Fruit fly (Drosophila melanogaster) whole organism, prepupa: ENCODE results near the gene MsrA.
A peak's percentile ranks its signal among the peaks of the same experiment; 100 is the strongest.

Experiments used
- CG11762 ChIP-seq: fragments of 200-800 bp; sonication (Bioruptor generic); optimal IDR thresholded peaks from 3 replicates; lab custom pipeline; 2016; ENCODE audit warnings: missing biosample characterization, missing genetic modification characterization; ENCODE audit not compliant: insufficient read depth
- CG11902 ChIP-seq: fragments of 200-800 bp; sonication (Bioruptor generic); optimal IDR thresholded peaks from 3 replicates; lab custom pipeline; 2016; ENCODE audit warnings: missing biosample characterization, missing genetic modification characterization
- CG15336 ChIP-seq: fragments of 200-800 bp; sonication (Bioruptor generic); IDR thresholded peaks from 2 replicates; pipeline ENCODE4 v1.3.6; 2022; ENCODE audit warnings: missing biosample characterization, missing genetic modification characterization
- CG16779 ChIP-seq: fragments of 200-800 bp; sonication (Bioruptor generic); optimal IDR thresholded peaks from 3 replicates; lab custom pipeline; 2017; ENCODE audit warnings: missing biosample characterization, mild to moderate bottlenecking, missing genetic modification characterization
- CG31627 ChIP-seq: fragments of 200-800 bp; sonication (Bioruptor generic); optimal IDR thresholded peaks from 3 replicates; lab custom pipeline; 2016; ENCODE audit warnings: missing biosample characterization, missing genetic modification characterization
- CG32006 ChIP-seq: fragments of 200-800 bp; sonication (Bioruptor generic); optimal IDR thresholded peaks from 3 replicates; lab custom pipeline; 2017; ENCODE audit warnings: missing biosample characterization, mild to moderate bottlenecking, missing genetic modification characterization
- CG3919 ChIP-seq: fragments of 200-800 bp; sonication (Bioruptor generic); optimal IDR thresholded peaks from 3 replicates; lab custom pipeline; 2016; ENCODE audit warnings: missing biosample characterization, missing genetic modification characterization
- CG4318 ChIP-seq: fragments of 200-800 bp; sonication (Bioruptor generic); optimal IDR thresholded peaks from 3 replicates; lab custom pipeline; 2017; ENCODE audit warnings: missing biosample characterization, mild to moderate bottlenecking, missing genetic modification characterization
- CG6163 ChIP-seq: fragments of 200-800 bp; sonication (Bioruptor generic); IDR thresholded peaks from 3 replicates; pipeline ENCODE4 v1.3.6; 2022; ENCODE audit warnings: missing biosample characterization, missing genetic modification characterization
- CG6792 ChIP-seq: fragments of 200-800 bp; sonication (Bioruptor generic); optimal IDR thresholded peaks from 3 replicates; lab custom pipeline; 2016; ENCODE audit warnings: missing biosample characterization, missing genetic modification characterization
- CG6808 ChIP-seq: fragments of 200-800 bp; sonication (Bioruptor generic); optimal IDR thresholded peaks from 3 replicates; lab custom pipeline; 2017; ENCODE audit warnings: missing biosample characterization, missing genetic modification characterization, mild to moderate bottlenecking, moderate library complexity, missing genetic modification reagents
- CG6854 ChIP-seq: fragments of 200-800 bp; sonication (Bioruptor generic); optimal IDR thresholded peaks from 2 replicates; lab custom pipeline; 2017; ENCODE audit warnings: missing biosample characterization, mild to moderate bottlenecking, missing genetic modification characterization
- CG8119 ChIP-seq: fragments of 200-800 bp; sonication (Bioruptor generic); IDR thresholded peaks from 3 replicates; pipeline ENCODE4 v1.3.6; 2022; ENCODE audit warnings: missing biosample characterization, missing genetic modification characterization
- Eip75B ChIP-seq: fragments of 200-800 bp; sonication (Bioruptor generic); optimal IDR thresholded peaks from 3 replicates; lab custom pipeline; 2016; ENCODE audit warnings: missing biosample characterization, missing genetic modification characterization
- Eip78C ChIP-seq: fragments of 200-800 bp; sonication (Bioruptor generic); peaks from one replicate; lab custom pipeline; 2016; ENCODE audit warnings: missing biosample characterization, missing genetic modification characterization
- Ets21C ChIP-seq: fragments of 200-800 bp; sonication (Bioruptor generic); optimal IDR thresholded peaks from 3 replicates; lab custom pipeline; 2016; ENCODE audit warnings: missing biosample characterization, missing genetic modification characterization
- Ets96B ChIP-seq: fragments of 200-800 bp; optimal IDR thresholded peaks from 2 replicates; lab custom pipeline; 2019; ENCODE audit warnings: missing biosample characterization, mild to moderate bottlenecking, missing genetic modification characterization, moderate library complexity
- Gug ChIP-seq: fragments of 200-800 bp; sonication (Bioruptor generic); IDR thresholded peaks from 2 replicates; pipeline ENCODE4 v1.3.6; 2022; ENCODE audit warnings: missing biosample characterization, missing genetic modification characterization
- Hr39 ChIP-seq: fragments of 200-800 bp; sonication (Bioruptor generic); optimal IDR thresholded peaks from 2 replicates; lab custom pipeline; 2016; ENCODE audit warnings: missing biosample characterization, missing genetic modification characterization
- Hr4 ChIP-seq: fragments of 200-800 bp; sonication (Bioruptor generic); optimal IDR thresholded peaks from 3 replicates; lab custom pipeline; 2016; ENCODE audit warnings: missing biosample characterization, missing genetic modification characterization
- OdsH ChIP-seq: fragments of 200-800 bp; sonication (Bioruptor generic); optimal IDR thresholded peaks from 3 replicates; lab custom pipeline; 2016; ENCODE audit warnings: missing biosample characterization, missing genetic modification characterization
- Smox ChIP-seq: fragments of 200-800 bp; sonication (Bioruptor generic); optimal IDR thresholded peaks from 3 replicates; lab custom pipeline; 2016; ENCODE audit warnings: missing biosample characterization, missing genetic modification characterization
- Sox102F ChIP-seq: fragments of 200-800 bp; sonication (Bioruptor generic); optimal IDR thresholded peaks from 2 replicates; lab custom pipeline; 2016; ENCODE audit warnings: missing biosample characterization, mild to moderate bottlenecking, missing genetic modification characterization
- Sox14 ChIP-seq: fragments of 200-800 bp; sonication (Bioruptor generic); optimal IDR thresholded peaks from 3 replicates; lab custom pipeline; 2016; ENCODE audit warnings: missing biosample characterization, missing genetic modification characterization
- cyc ChIP-seq: fragments of 200-800 bp; sonication (Bioruptor generic); optimal IDR thresholded peaks from 3 replicates; lab custom pipeline; 2016; ENCODE audit warnings: missing biosample characterization, missing genetic modification characterization
- dsx ChIP-seq: fragments of 200-800 bp; optimal IDR thresholded peaks from 3 replicates; lab custom pipeline; 2019; ENCODE audit warnings: missing biosample characterization, mild to moderate bottlenecking, missing genetic modification characterization, moderate library complexity; ENCODE audit not compliant: poor library complexity, severe bottlenecking
- eg ChIP-seq: fragments of 200-800 bp; sonication (Bioruptor generic); IDR thresholded peaks from 3 replicates; pipeline ENCODE4 v1.3.6; 2022; ENCODE audit warnings: missing biosample characterization, missing genetic modification characterization
- esn ChIP-seq: fragments of 200-800 bp; sonication (Bioruptor generic); optimal IDR thresholded peaks from 2 replicates; lab custom pipeline; 2016; ENCODE audit warnings: missing biosample characterization, mild to moderate bottlenecking, missing genetic modification characterization, moderate library complexity
- fd85E ChIP-seq: fragments of 200-800 bp; sonication (Bioruptor generic); optimal IDR thresholded peaks from 3 replicates; lab custom pipeline; 2016; ENCODE audit warnings: missing biosample characterization, missing genetic modification characterization
- fkh ChIP-seq: fragments of 200-800 bp; sonication (Bioruptor generic); optimal IDR thresholded peaks from 3 replicates; lab custom pipeline; 2017; ENCODE audit warnings: missing biosample characterization, mild to moderate bottlenecking, missing genetic modification characterization, moderate library complexity
- lz ChIP-seq: fragments of 200-800 bp; sonication (Bioruptor generic); optimal IDR thresholded peaks from 3 replicates; lab custom pipeline; 2016; ENCODE audit warnings: missing biosample characterization, missing genetic modification characterization
- net ChIP-seq: fragments of 200-800 bp; sonication (Bioruptor generic); optimal IDR thresholded peaks from 3 replicates; lab custom pipeline; 2016; ENCODE audit warnings: missing biosample characterization, missing genetic modification characterization
- spab ChIP-seq: fragments of 200-800 bp; sonication (Bioruptor generic); optimal IDR thresholded peaks from 2 replicates; lab custom pipeline; 2017; ENCODE audit warnings: missing biosample characterization, mild to moderate bottlenecking, missing genetic modification characterization, missing genetic modification reagents
- svp ChIP-seq: fragments of 200-800 bp; sonication (Bioruptor generic); peaks from one replicate; lab custom pipeline; 2016; ENCODE audit warnings: missing biosample characterization, missing genetic modification characterization
- topi ChIP-seq: fragments of 200-800 bp; sonication (Bioruptor generic); optimal IDR thresholded peaks from 3 replicates; lab custom pipeline; 2016; ENCODE audit warnings: missing biosample characterization, missing genetic modification characterization
- vri ChIP-seq: fragments of 200-800 bp; sonication (Bioruptor generic); optimal IDR thresholded peaks from 3 replicates; lab custom pipeline; 2016; ENCODE audit warnings: missing biosample characterization, mild to moderate bottlenecking, missing genetic modification characterization

Gene MsrA

dm6 chr3L:15510787-15511186 lies at the start of gene MsrA:
Gene MsrA (plus strand): TSS chr3L:15511052.
- no peak for TF ChIP-seq CG15336 (GFP tag; lab: Robert Waterston, UW)
- peak; percentile 17 for TF ChIP-seq Eip75B (GFP tag; lab: Kevin White, UChicago)
- peak; percentile 80 for TF ChIP-seq svp (GFP tag; lab: Kevin White, UChicago)
- TF ChIP-seq vri, result peak; percentile 37
- TF ChIP-seq net (GFP tag; lab: Kevin White, UChicago), result no peak
- TF ChIP-seq esn, result peak; percentile 7
- TF ChIP-seq Eip78C (GFP tag; lab: Kevin White, UChicago), result peak; percentile 70
- 0 out of 3 replicates have a peak, but pooled peaks have one; percentile 16 for TF ChIP-seq CG8119 (GFP tag; lab: Robert Waterston, UW)
- TF ChIP-seq, all 60 proteins: peak for 6

dm6 chr3L:15474010-15474409 lies 36.8 kb upstream of the MsrA start, which contains the start of gene cocoon:
Gene cocoon (minus strand): TSS chr3L:15474110.
- no peak for TF ChIP-seq CG32006 (GFP tag; lab: Kevin White, UChicago)
- no peak for TF ChIP-seq CG31627 (GFP tag; lab: Kevin White, UChicago)
- no peak for TF ChIP-seq OdsH (GFP tag; lab: Kevin White, UChicago)
- TF ChIP-seq Sox102F (GFP tag; lab: Kevin White, UChicago), result no peak
- no peak for TF ChIP-seq CG6854 (GFP tag; lab: Kevin White, UChicago)
- TF ChIP-seq CG15336 (GFP tag; lab: Robert Waterston, UW), result no peak
- TF ChIP-seq CG6792 (GFP tag; lab: Kevin White, UChicago), result no peak
- no peak for TF ChIP-seq fkh (GFP tag; lab: Kevin White, UChicago)
- no peak for TF ChIP-seq topi (GFP tag; lab: Kevin White, UChicago)
- TF ChIP-seq CG11762, result no peak
- no peak for TF ChIP-seq CG4318 (GFP tag; lab: Kevin White, UChicago)

dm6 chr3L:15485302-15485701 lies 25.6 kb upstream of the MsrA start, which contains the start of gene Ran-like:
Gene Ran-like (minus strand): TSS chr3L:15485402.
- TF ChIP-seq fd85E (GFP tag; lab: Kevin White, UChicago), result no peak
- no peak for TF ChIP-seq Hr39 (GFP tag; lab: Kevin White, UChicago)
- no peak for TF ChIP-seq CG31627 (GFP tag; lab: Kevin White, UChicago)
- TF ChIP-seq net (GFP tag; lab: Kevin White, UChicago), result no peak
- TF ChIP-seq dsx (GFP tag; lab: Kevin White, UChicago), result no peak
- no peak for TF ChIP-seq spab
- TF ChIP-seq CG16779, result no peak
- no peak for TF ChIP-seq Ets96B

DNA sequence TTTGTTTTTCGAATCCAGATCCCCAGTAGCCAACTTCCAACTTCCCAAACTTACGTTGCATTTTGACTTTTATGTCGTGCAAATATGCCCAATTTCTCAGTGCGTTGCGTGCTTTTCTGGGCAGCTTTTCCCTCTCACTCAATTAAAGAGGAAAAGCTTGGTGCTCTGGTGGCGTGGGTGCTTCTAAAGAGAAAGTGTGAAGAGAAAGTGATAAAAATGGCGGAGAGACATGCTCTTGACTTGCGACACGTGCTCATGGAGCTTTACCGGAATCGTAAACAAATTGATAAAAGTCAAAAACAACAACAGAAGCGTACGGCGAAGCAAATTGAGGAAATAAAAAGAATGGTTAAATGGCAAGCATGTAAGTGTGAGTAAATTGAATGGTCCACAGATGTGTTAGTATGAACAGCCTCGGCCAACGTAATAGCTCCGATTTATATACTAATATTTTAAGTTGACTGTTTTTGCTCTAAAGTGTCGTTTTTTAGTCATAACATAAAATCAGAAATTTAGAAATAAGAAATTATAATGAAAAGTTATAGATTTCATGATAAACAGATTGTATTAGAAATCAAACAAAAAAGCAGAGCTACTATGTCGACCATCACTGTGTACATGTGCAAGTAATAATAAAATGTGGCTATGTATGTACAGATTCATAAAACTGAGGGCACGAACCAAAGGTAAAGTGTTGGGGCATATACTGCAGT lies 16.8 kb upstream of the MsrA start:
- TF ChIP-seq CG32006 (GFP tag; lab: Kevin White, UChicago), result peak; percentile 9
- no peak for TF ChIP-seq OdsH (GFP tag; lab: Kevin White, UChicago)
- no peak for TF ChIP-seq CG11902
- no peak for TF ChIP-seq dsx (GFP tag; lab: Kevin White, UChicago)
- peak; percentile 14 for TF ChIP-seq fkh (GFP tag; lab: Kevin White, UChicago)
- TF ChIP-seq lz (GFP tag; lab: Kevin White, UChicago), result no peak
- no peak for TF ChIP-seq CG6163 (GFP tag; lab: Robert Waterston, UW)

- TF ChIP-seq vri (peak; percentile 13), CG6808 (no peak), Eip78C (GFP tag; lab: Kevin White, UChicago) (peak; percentile 25), fkh (GFP tag; lab: Kevin White, UChicago) (peak; percentile 6)
Observed at dm6 chr3L:15494599-15495271, 16.1 kb upstream of the MsrA start.

dm6 chr3L:15495449-15495848 lies 15.4 kb upstream of the MsrA start, which contains the start of gene CG12355:
Gene CG12355 (minus strand): TSS chr3L:15495549.
- TF ChIP-seq CG3919, result no peak
- TF ChIP-seq Hr4, result no peak
- no peak for TF ChIP-seq eg
- no peak for TF ChIP-seq Gug (GFP tag; lab: Robert Waterston, UW)
- TF ChIP-seq Sox14, result no peak
- no peak for TF ChIP-seq Eip75B (GFP tag; lab: Kevin White, UChicago)
- no peak for TF ChIP-seq Smox
- TF ChIP-seq Ets21C (GFP tag; lab: Kevin White, UChicago), result no peak
- no peak for TF ChIP-seq cyc (GFP tag; lab: Kevin White, UChicago)
- TF ChIP-seq CG6854 (GFP tag; lab: Kevin White, UChicago), result no peak
- TF ChIP-seq fkh (GFP tag; lab: Kevin White, UChicago), result no peak
